Fruit fly (Drosophila melanogaster): ENCODE results near the gene CG5708.

CG5708 gene

dm6 chr2L:10232152-10232816, 5.7 kb upstream of the CG5708 start, which contains the start of gene eEF1delta (continued):
- no peak for TF ChIP-seq vnd (GFP tag; IDR thresholded peaks at IDR 0.05; ENCODE audit: partially characterized antibody)
- TF ChIP-seq Ets65A (GFP tag), result peak; percentile 16
- TF ChIP-seq CG7372 (GFP tag; IDR thresholded peaks at IDR 0.05), result no peak
- no peak for TF ChIP-seq Sox102F (GFP tag; optimal IDR thresholded peaks at IDR 0.05)
- TF ChIP-seq CrebB (tag; optimal IDR thresholded peaks at IDR 0.05), result no peak
- TF ChIP-seq CG14965 (GFP tag; optimal IDR thresholded peaks at IDR 0.05; ENCODE audit: borderline replicate concordance), result no peak
- TF ChIP-seq CG10209 (GFP tag; optimal IDR thresholded peaks at IDR 0.05), result no peak
- no peak for TF ChIP-seq CG17912 (GFP tag; optimal IDR thresholded peaks at IDR 0.05)
- no peak for TF ChIP-seq Adf1 (GFP tag; IDR thresholded peaks at IDR 0.05)
- TF ChIP-seq C15 (GFP tag; IDR thresholded peaks at IDR 0.05), result no peak
- TF ChIP-seq CG7987 (GFP tag; optimal IDR thresholded peaks at IDR 0.05), result no peak
- TF ChIP-seq CG13287 (GFP tag; IDR thresholded peaks at IDR 0.05; ENCODE audit: partially characterized antibody), result peak; percentile 25; the same call in 1 of the 2 replicates
- TF ChIP-seq CG5953 (GFP tag; IDR thresholded peaks at IDR 0.05), result no peak
- TF ChIP-seq dm (GFP tag; optimal IDR thresholded peaks at IDR 0.05), result peak; percentile 45
- no peak for TF ChIP-seq CG10147 (GFP tag; optimal IDR thresholded peaks at IDR 0.05)
- no peak for TF ChIP-seq lbe (GFP tag; optimal IDR thresholded peaks at IDR 0.05)
- TF ChIP-seq row (GFP tag; IDR thresholded peaks at IDR 0.05), result peak; percentile 68
- peak in 1 of 2 experiments; percentile 84 for TF ChIP-seq tll (GFP tag; optimal IDR thresholded peaks at IDR 0.05)
- TF ChIP-seq CG5245 (GFP tag; optimal IDR thresholded peaks at IDR 0.05), result no peak
- TF ChIP-seq fd96Cb (tag; optimal IDR thresholded peaks at IDR 0.05), result no peak
- peak; percentile 48 for TF ChIP-seq pzg (GFP tag; optimal IDR thresholded peaks at IDR 0.05)
- no peak for TF ChIP-seq dimm (GFP tag; IDR thresholded peaks at IDR 0.05)
- TF ChIP-seq Dref (GFP tag; IDR thresholded peaks at IDR 0.05), result peak; percentile 71; the same call in 1 of the 2 replicates
- no peak for TF ChIP-seq trem (tag; optimal IDR thresholded peaks at IDR 0.05)
- no peak for TF ChIP-seq Aef1 (GFP tag; IDR thresholded peaks at IDR 0.05)
- peak; percentile 53; the same call in 1 of the 2 replicates for TF ChIP-seq MBD-R2 (GFP tag; IDR thresholded peaks at IDR 0.05)
- TF ChIP-seq CG1647 (GFP tag; optimal IDR thresholded peaks at IDR 0.05), result no peak
- peak; percentile 14 for TF ChIP-seq nmo (GFP tag; optimal IDR thresholded peaks at IDR 0.05)
- peak; percentile 97 for TF ChIP-seq CG30020 (tag; optimal IDR thresholded peaks at IDR 0.05)
- TF ChIP-seq CG8089 (GFP tag; optimal IDR thresholded peaks at IDR 0.05), result no peak
- no peak for TF ChIP-seq CG3995 (GFP tag; optimal IDR thresholded peaks at IDR 0.05)
- no peak for TF ChIP-seq CG10274 (GFP tag; optimal IDR thresholded peaks at IDR 0.05)
- TF ChIP-seq insv (GFP tag; optimal IDR thresholded peaks at IDR 0.05), result no peak
- peak; percentile 51; the same call in 1 of the 2 replicates for TF ChIP-seq bbx (GFP tag; IDR thresholded peaks at IDR 0.05; ENCODE audit: partially characterized antibody)
- no peak for TF ChIP-seq sima (GFP tag; optimal IDR thresholded peaks at IDR 0.05)
- TF ChIP-seq knrl (GFP tag; IDR thresholded peaks at IDR 0.05; ENCODE audit: partially characterized antibody), result 0 out of 3 replicates have a peak, but pooled peaks have one; percentile 25
- TF ChIP-seq CG9797 (GFP tag; optimal IDR thresholded peaks at IDR 0.05), result no peak
- TF ChIP-seq CG34224 (GFP tag; IDR thresholded peaks at IDR 0.05; ENCODE audit: partially characterized antibody), result peak; percentile 55; the same call in 1 of the 3 replicates
- no peak for TF ChIP-seq CG11695 (GFP tag; IDR thresholded peaks at IDR 0.05)
- TF ChIP-seq CG10267 (tag; optimal IDR thresholded peaks at IDR 0.05), result no peak
- TF ChIP-seq lilli (GFP tag; optimal IDR thresholded peaks at IDR 0.05), result no peak
- TF ChIP-seq CHES-1-like (GFP tag; optimal IDR thresholded peaks at IDR 0.05), result no peak
- no peak for TF ChIP-seq Gsc (GFP tag; IDR thresholded peaks at IDR 0.05)
- TF ChIP-seq Antp (GFP tag; optimal IDR thresholded peaks at IDR 0.05), result no peak
- TF ChIP-seq NfI (GFP tag; optimal IDR thresholded peaks at IDR 0.05), result no peak
- peak; percentile 51; the same call in 2 of the 3 replicates for TF ChIP-seq CG16813 (GFP tag; IDR thresholded peaks at IDR 0.05; ENCODE audit: partially characterized antibody)
- no peak for TF ChIP-seq CG31388 (GFP tag; optimal IDR thresholded peaks at IDR 0.05)
- TF ChIP-seq Sin3A (optimal IDR thresholded peaks at IDR 0.05), result peak; percentile 18
- no peak for TF ChIP-seq peb (GFP tag; IDR thresholded peaks at IDR 0.05)
- peak; percentile 55 for TF ChIP-seq CG11723 (GFP tag; optimal IDR thresholded peaks at IDR 0.05)

Measured in whole organism, embryonic.